Fruit fly (Drosophila melanogaster) whole organism, embryonic: ENCODE results near the gene CG3984.

Source experiments
- Adf1 ChIP-seq: fragments of 200-800 bp; sonication (Bioruptor generic); IDR thresholded peaks from 2 replicates; pipeline ENCODE4 v1.3.6; 2022; ENCODE audit warnings: missing biosample characterization, missing genetic modification characterization
- Bgb ChIP-seq: fragments of 200-800 bp; sonication (Bioruptor generic); IDR thresholded peaks from 2 replicates; pipeline ENCODE4 v1.3.6; 2022; ENCODE audit warnings: missing biosample characterization, missing genetic modification characterization; ENCODE audit not compliant: partially characterized antibody
- CG10543 ChIP-seq: fragments of 200-800 bp; sonication (Bioruptor generic); optimal IDR thresholded peaks from 3 replicates; lab custom pipeline; 2017; ENCODE audit warnings: missing biosample characterization, mild to moderate bottlenecking, missing genetic modification characterization, moderate library complexity
- CG11093 ChIP-seq: fragments of 200-800 bp; sonication (Bioruptor generic); IDR thresholded peaks from 3 replicates; pipeline ENCODE4 v1.3.6; 2022; ENCODE audit warnings: missing biosample characterization, missing genetic modification characterization
- CG11247 ChIP-seq: fragments of 200-800 bp; sonication (Bioruptor generic); IDR thresholded peaks from 2 replicates; pipeline ENCODE4 v1.3.6; 2022; ENCODE audit warnings: missing biosample characterization, missing genetic modification characterization
- CG11695 ChIP-seq: fragments of 200-800 bp; sonication (Bioruptor generic); IDR thresholded peaks from 3 replicates; pipeline ENCODE4 v1.3.6; 2022; ENCODE audit warnings: missing biosample characterization, missing genetic modification characterization
- CG12104 ChIP-seq: fragments of 200-800 bp; sonication (Bioruptor generic); optimal IDR thresholded peaks from 3 replicates; lab custom pipeline; 2016; ENCODE audit warnings: missing biosample characterization, missing genetic modification characterization
- CG12155 ChIP-seq: fragments of 200-800 bp; sonication (Bioruptor generic); optimal IDR thresholded peaks from 3 replicates; lab custom pipeline; 2016; ENCODE audit warnings: missing biosample characterization, missing genetic modification characterization
- CG18476 ChIP-seq: fragments of 200-800 bp; sonication (Bioruptor generic); optimal IDR thresholded peaks from 2 replicates; lab custom pipeline; 2016; ENCODE audit warnings: missing biosample characterization, mild to moderate bottlenecking, missing genetic modification characterization
- CG18599 ChIP-seq: fragments of 200-800 bp; sonication (Bioruptor generic); optimal IDR thresholded peaks from 3 replicates; lab custom pipeline; 2017; ENCODE audit warnings: missing biosample characterization, missing genetic modification characterization, mild to moderate bottlenecking, moderate library complexity, missing genetic modification reagents
- CG4730 ChIP-seq: fragments of 200-800 bp; sonication (Bioruptor generic); IDR thresholded peaks from 2 replicates; pipeline ENCODE4 v1.3.6; 2022; ENCODE audit warnings: missing biosample characterization, missing genetic modification characterization
- CG5180 ChIP-seq: fragments of 200-800 bp; sonication (Bioruptor generic); optimal IDR thresholded peaks from 3 replicates; lab custom pipeline; 2017; ENCODE audit warnings: missing biosample characterization, missing genetic modification characterization, mild to moderate bottlenecking, moderate library complexity, missing genetic modification reagents
- CG5245 ChIP-seq: fragments of 200-800 bp; sonication (Bioruptor generic); optimal IDR thresholded peaks from 3 replicates; lab custom pipeline; 2016; ENCODE audit warnings: missing biosample characterization, missing genetic modification characterization
- CG6175 ChIP-seq: fragments of 200-800 bp; sonication (Bioruptor generic); IDR thresholded peaks from 3 replicates; pipeline ENCODE4 v1.3.6; 2022; ENCODE audit warnings: missing biosample characterization, missing genetic modification characterization
- CG6813 ChIP-seq: fragments of 200-800 bp; sonication (Bioruptor generic); optimal IDR thresholded peaks from 2 replicates; lab custom pipeline; 2017; ENCODE audit warnings: missing biosample characterization, missing genetic modification characterization, mild to moderate bottlenecking, moderate library complexity, missing genetic modification reagents
- CG7372 ChIP-seq: fragments of 200-800 bp; sonication (Bioruptor generic); IDR thresholded peaks from 2 replicates; pipeline ENCODE4 v1.3.6; 2022; ENCODE audit warnings: missing biosample characterization, missing genetic modification characterization
- CG7839 ChIP-seq: fragments of 200-800 bp; sonication (Bioruptor generic); optimal IDR thresholded peaks from 3 replicates; lab custom pipeline; 2018; ENCODE audit warnings: missing biosample characterization, mild to moderate bottlenecking, missing genetic modification characterization, moderate library complexity
- CG8765 ChIP-seq: fragments of 200-800 bp; sonication (Bioruptor generic); IDR thresholded peaks from 2 replicates; pipeline ENCODE4 v1.3.6; 2022; ENCODE audit warnings: missing biosample characterization, missing genetic modification characterization
- CG9609 ChIP-seq: fragments of 200-800 bp; sonication (Bioruptor generic); optimal IDR thresholded peaks from 3 replicates; lab custom pipeline; 2016; ENCODE audit warnings: missing biosample characterization, missing genetic modification characterization
- CG9727 ChIP-seq: fragments of 200-800 bp; sonication (Bioruptor generic); optimal IDR thresholded peaks from 3 replicates; lab custom pipeline; 2017; ENCODE audit warnings: missing biosample characterization, mild to moderate bottlenecking, missing genetic modification characterization
- CHES-1-like ChIP-seq: fragments of 200-800 bp; sonication (Bioruptor generic); optimal IDR thresholded peaks from 2 replicates; lab custom pipeline; 2016; ENCODE audit warnings: missing biosample characterization, missing genetic modification characterization
- D19A ChIP-seq: fragments of 200-800 bp; optimal IDR thresholded peaks from 3 replicates; lab custom pipeline; 2019; ENCODE audit warnings: missing biosample characterization, mild to moderate bottlenecking, missing genetic modification characterization, moderate library complexity
- Drgx ChIP-seq: fragments of 200-800 bp; sonication (Bioruptor generic); IDR thresholded peaks from 2 replicates; pipeline ENCODE4 v1.3.6; 2022; ENCODE audit warnings: missing biosample characterization, missing genetic modification characterization
- Ets65A ChIP-seq: fragments of 200-800 bp; sonication (Bioruptor generic); peaks from one replicate; lab custom pipeline; 2016; ENCODE audit warnings: missing biosample characterization, missing genetic modification characterization
- Hmr ChIP-seq: fragments of 200-800 bp; sonication (Bioruptor generic); optimal IDR thresholded peaks from 3 replicates; lab custom pipeline; 2017; ENCODE audit warnings: mild to moderate bottlenecking, missing biosample characterization, missing genetic modification reagents, missing genetic modification characterization
- MTF-1 ChIP-seq: fragments of 200-800 bp; sonication (Bioruptor generic); optimal IDR thresholded peaks from 2 replicates; lab custom pipeline; 2018; ENCODE audit warnings: missing biosample characterization, mild to moderate bottlenecking, missing genetic modification characterization, borderline replicate concordance
- Mrtf ChIP-seq: fragments of 200-800 bp; sonication (Bioruptor generic); IDR thresholded peaks from 3 replicates; pipeline ENCODE4 v1.3.6; 2022; ENCODE audit warnings: missing biosample characterization, missing genetic modification characterization
- NC2β ChIP-seq: fragments of 200-800 bp; sonication (Bioruptor generic); optimal IDR thresholded peaks from 2 replicates; lab custom pipeline; 2016; ENCODE audit warnings: missing biosample characterization, missing genetic modification characterization
- Opbp ChIP-seq: fragments of 200-800 bp; sonication (Bioruptor generic); IDR thresholded peaks from 3 replicates; pipeline ENCODE4 v1.3.6; 2022; ENCODE audit warnings: missing biosample characterization, missing genetic modification characterization; ENCODE audit not compliant: partially characterized antibody
- TFAM ChIP-seq: fragments of 200-800 bp; sonication (Bioruptor generic); optimal IDR thresholded peaks from 2 replicates; lab custom pipeline; 2017; ENCODE audit warnings: missing biosample characterization, missing genetic modification characterization, inconsistent platforms
- bowl ChIP-seq: fragments of 200-800 bp; sonication (Bioruptor generic); IDR thresholded peaks from 2 replicates; pipeline ENCODE4 v1.3.6; 2022; ENCODE audit warnings: missing biosample characterization, missing genetic modification characterization
- en ChIP-seq: fragments of 200-800 bp; sonication (Bioruptor generic); optimal IDR thresholded peaks from 2 replicates; lab custom pipeline; 2016; ENCODE audit warnings: missing biosample characterization, missing genetic modification characterization
- gce ChIP-seq: fragments of 200-800 bp; sonication (Bioruptor generic); IDR thresholded peaks from 3 replicates; pipeline ENCODE4 v1.3.6; 2022; ENCODE audit warnings: missing biosample characterization, missing genetic modification characterization
- gsb ChIP-seq: fragments of 200-800 bp; sonication (Bioruptor generic); IDR thresholded peaks from 2 replicates; pipeline ENCODE4 v1.3.6; 2022; ENCODE audit warnings: missing biosample characterization, missing genetic modification characterization
- hb ChIP-seq: fragments of 200-800 bp; sonication (Bioruptor generic); IDR thresholded peaks from 3 replicates; pipeline ENCODE4 v1.3.6; 2022; ENCODE audit warnings: missing biosample characterization, missing genetic modification characterization; ENCODE audit not compliant: partially characterized antibody
- kah ChIP-seq: fragments of 200-800 bp; sonication (Bioruptor generic); optimal IDR thresholded peaks from 2 replicates; lab custom pipeline; 2018; ENCODE audit warnings: missing biosample characterization, mild to moderate bottlenecking, missing genetic modification characterization
- peb ChIP-seq: fragments of 200-800 bp; sonication (Bioruptor generic); IDR thresholded peaks from 2 replicates; pipeline ENCODE4 v1.3.6; 2022; ENCODE audit warnings: missing biosample characterization, missing genetic modification characterization
- row ChIP-seq: fragments of 200-800 bp; sonication (Bioruptor generic); IDR thresholded peaks from 3 replicates; pipeline ENCODE4 v1.3.6; 2022; ENCODE audit warnings: missing biosample characterization, missing genetic modification characterization
- sd ChIP-seq: fragments of 200-800 bp; sonication (Bioruptor generic); optimal IDR thresholded peaks from 3 replicates; lab custom pipeline; 2018; ENCODE audit warnings: missing biosample characterization, mild to moderate bottlenecking, missing genetic modification characterization, moderate library complexity
- so ChIP-seq: fragments of 200-800 bp; sonication (Bioruptor generic); IDR thresholded peaks from 3 replicates; pipeline ENCODE4 v1.3.6; 2022; ENCODE audit warnings: missing biosample characterization, missing genetic modification characterization
- ssp ChIP-seq: fragments of 200-800 bp; sonication (Bioruptor generic); IDR thresholded peaks from 2 replicates; pipeline ENCODE4 v1.3.6; 2022; ENCODE audit warnings: missing biosample characterization, missing genetic modification characterization
- ttk ChIP-seq: fragments of 200-800 bp; sonication (Bioruptor generic); IDR thresholded peaks from 2 replicates; pipeline ENCODE4 v2.1.2; 2022; ENCODE audit warnings: missing biosample characterization, missing genetic modification characterization
- vnd ChIP-seq: fragments of 200-800 bp; sonication (Bioruptor generic); IDR thresholded peaks from 3 replicates; pipeline ENCODE4 v1.3.6; 2022; ENCODE audit warnings: missing biosample characterization, missing genetic modification characterization; ENCODE audit not compliant: partially characterized antibody

The CG3984 gene

dm6 chr3R:15149772-15150512 is 13.0 kb downstream of the CG3984 start, which contains the start of gene Gyc88E (continued):
- TF ChIP-seq NC2β (GFP tag; lab: Kevin White, UChicago) (no peak), row (GFP tag; lab: Robert Waterston, UW) (peak; percentile 65; the same call in 2 of the 3 replicates), CG11093 (GFP tag; lab: Robert Waterston, UW) (0 out of 3 replicates have a peak, but pooled peaks have one; percentile 30), ssp (GFP tag; lab: Robert Waterston, UW) (peak; percentile 40; the same call in 1 of the 2 replicates), CG4730 (GFP tag; lab: Robert Waterston, UW) (0 out of 2 replicates have a peak, but pooled peaks have one; percentile 40), CG12155 (GFP tag; lab: Kevin White, UChicago) (no peak), CG18599 (GFP tag; lab: Kevin White, UChicago) (peak; percentile 41), CG18476 (GFP tag; lab: Kevin White, UChicago) (no peak), ttk (GFP tag; lab: Robert Waterston, UW) (peak; percentile 43; the same call in 1 of the 2 replicates), bowl (GFP tag; lab: Robert Waterston, UW) (no peak), gsb (GFP tag; lab: Robert Waterston, UW) (peak; percentile 36; the same call in 1 of the 2 replicates), CG7839 (tag; lab: Kevin White, UChicago) (peak; percentile 59), Hmr (peak; percentile 37), vnd (GFP tag; lab: Robert Waterston, UW) (no peak), TFAM (GFP tag; lab: Kevin White, UChicago) (no peak), kah (GFP tag; lab: Kevin White, UChicago) (no peak), gce (GFP tag; lab: Robert Waterston, UW) (0 out of 3 replicates have a peak, but pooled peaks have one; percentile 28), CG11247 (GFP tag; lab: Robert Waterston, UW) (peak; percentile 67), peb (GFP tag; lab: Robert Waterston, UW) (no peak), hb (GFP tag; lab: Robert Waterston, UW) (no peak), CHES-1-like (no peak), en (GFP tag; lab: Kevin White, UChicago) (no peak), CG9727 (peak; percentile 13), CG11695 (GFP tag; lab: Robert Waterston, UW) (peak; percentile 69; the same call in 2 of the 3 replicates), MTF-1 (GFP tag; lab: Kevin White, UChicago) (no peak), CG5245 (no peak), CG12104 (no peak), CG6175 (GFP tag; lab: Robert Waterston, UW) (peak; percentile 28; the same call in 1 of the 3 replicates), CG9609 (GFP tag; lab: Kevin White, UChicago) (no peak), CG6813 (GFP tag; lab: Kevin White, UChicago) (no peak), Bgb (GFP tag; lab: Robert Waterston, UW) (no peak), CG5180 (peak; percentile 93), CG7372 (GFP tag; lab: Robert Waterston, UW) (peak; percentile 54), Adf1 (GFP tag; lab: Robert Waterston, UW) (no peak), Mrtf (no peak), Drgx (GFP tag; lab: Robert Waterston, UW) (peak; percentile 31; the same call in 1 of the 2 replicates), Opbp (GFP tag; lab: Robert Waterston, UW) (no peak), CG8765 (GFP tag; lab: Robert Waterston, UW) (no peak)

DNA sequence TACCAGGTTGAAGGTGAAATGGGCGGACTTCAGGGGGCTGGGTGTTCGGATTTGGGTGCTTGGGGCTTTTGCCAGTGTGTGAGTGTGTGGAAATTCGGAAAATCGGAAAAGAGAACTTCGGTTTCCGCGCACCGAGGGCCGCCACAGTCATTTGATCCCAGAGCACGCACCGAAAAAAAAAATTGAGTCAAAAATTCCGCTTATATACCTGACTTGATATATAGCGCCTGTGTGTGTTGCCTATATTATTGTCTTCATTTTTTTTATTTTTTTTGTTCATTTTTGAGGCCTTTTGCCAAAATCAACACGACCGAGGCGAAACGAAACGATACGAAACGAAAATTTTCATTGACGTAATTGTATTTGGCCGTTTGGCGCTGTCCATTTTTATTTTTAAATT is 40.3 kb downstream of the CG3984 start:
- peak; percentile 76; the same call in 2 of the 3 replicates for TF ChIP-seq so
- no peak for TF ChIP-seq CG7839 (tag; lab: Kevin White, UChicago)
- peak; percentile 9 for TF ChIP-seq sd (tag; lab: Kevin White, UChicago)
- TF ChIP-seq CG10543 (GFP tag; lab: Kevin White, UChicago), result peak; percentile 72
- no peak for TF ChIP-seq D19A (tag; lab: Kevin White, UChicago)
- peak; percentile 16 for TF ChIP-seq Ets65A (GFP tag; lab: Kevin White, UChicago)
- TF ChIP-seq, all 482 proteins: peak for 4
